Worm (Caenorhabditis elegans) whole organism, L4/young adult: ENCODE measurements around the gene B0286.1.

Experiments
- W03F9.2 ChIP-seq: fragments of 150-350 bp; optimal IDR thresholded peaks from 2 replicates; lab custom pipeline; 2014; ENCODE audit warnings: missing biosample characterization, missing genetic modification characterization
- dao-5 ChIP-seq: sonication (generic microtip); optimal IDR thresholded peaks from 2 replicates; lab custom pipeline; 2016; ENCODE audit warnings: missing genotype, missing genetic modification characterization, moderate library complexity, missing compliant biosample characterization

DNA sequence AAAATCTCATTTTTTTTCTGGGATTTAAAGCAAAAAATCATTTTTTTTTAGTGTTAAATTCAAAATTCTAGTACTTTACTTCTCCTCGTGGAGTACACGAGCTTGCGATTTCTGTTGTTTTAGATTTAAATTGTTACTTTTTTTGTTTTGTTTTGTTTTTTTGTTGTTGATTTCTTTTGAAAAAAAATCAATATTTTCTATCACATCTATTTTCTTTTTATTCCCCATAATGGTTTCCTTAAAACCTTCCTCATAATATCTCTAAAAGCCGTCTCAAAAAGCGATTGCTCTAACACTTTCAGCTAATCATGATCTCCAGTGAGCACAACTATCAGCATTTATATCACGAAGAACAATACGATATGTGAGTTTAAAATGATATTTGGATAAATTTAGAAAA lies 43.8 kb upstream of the B0286.1 start, which contains the start of gene madf-3:
- TF ChIP-seq W03F9.2 = no peak
- TF ChIP-seq dao-5 (tag; lab: Kevin White, UChicago) = no peak
